Fruit fly (Drosophila melanogaster) whole organism, wandering third instar larva: ENCODE data around the gene Timp.

Source experiments
- Hnf4 ChIP-seq: fragments of 200-800 bp; sonication (Bioruptor generic); optimal IDR thresholded peaks from 2 replicates; lab custom pipeline; 2016; ENCODE audit warnings: missing biosample characterization, mild to moderate bottlenecking, missing genetic modification characterization
- Myc ChIP-seq: fragments of >200 bp; optimal IDR thresholded peaks from 2 replicates; lab custom pipeline; 2017
- br ChIP-seq: fragments of 200-800 bp; sonication (Bioruptor generic); optimal IDR thresholded peaks from 2 replicates; lab custom pipeline; 2016; ENCODE audit warnings: missing biosample characterization, missing genetic modification characterization
- dl ChIP-seq, 2 experiments: fragments of 175-275, 200-275 bp in 1 of 2; fragments of 200-275 bp in 1 of 2; sonication (Bioruptor generic); optimal IDR thresholded peaks; lab custom pipeline; 2018; ENCODE audit warnings: mild to moderate bottlenecking in 2 of 2, missing biosample characterization in 2 of 2, missing genetic modification characterization in 2 of 2, moderate library complexity in 2 of 2; ENCODE audit not compliant: partially characterized antibody in 2 of 2, insufficient read depth in 1 of 2
- dsf ChIP-seq: sonication (Bioruptor generic); optimal IDR thresholded peaks from 2 replicates; lab custom pipeline; 2016; ENCODE audit warnings: missing biosample characterization, missing genetic modification characterization, borderline replicate concordance
- foxo ChIP-seq, 2 experiments: fragments of 200-800 bp; sonication (Bioruptor generic); optimal IDR thresholded peaks; 2 replicates in 1 of 2; 3 replicates in 1 of 2; lab custom pipeline; 2016 to 2017; ENCODE audit warnings: missing biosample characterization in 2 of 2, missing genetic modification characterization in 2 of 2
- usp ChIP-seq: fragments of >200 bp; optimal IDR thresholded peaks from 2 replicates; lab custom pipeline; 2017; ENCODE audit warnings: missing biosample characterization, missing genetic modification characterization

- TF ChIP-seq dsf (GFP tag; lab: Kevin White, UChicago) (no peak), foxo (GFP tag; optimal IDR thresholded peaks at IDR 0.05; lab: Kevin White, UChicago) (no peak), usp (GFP tag; lab: Kevin White, UChicago) (no peak), dl (GFP tag; optimal IDR thresholded peaks at IDR 0.05; lab: Kevin White, UChicago; ENCODE audit: insufficient read depth in 1 of 2, partially characterized antibody in 2 of 2) (no peak), Myc (lab: Kevin White, UChicago) (no peak), br (GFP tag; lab: Kevin White, UChicago) (no peak), Hnf4 (GFP tag; lab: Kevin White, UChicago) (no peak)
Observed at dm6 chr3R:10222416-10222815, 9.6 kb upstream of the Timp start, which contains the start of gene CG12420.
